Fruit fly (Drosophila melanogaster): ENCODE data around the gene CG32603.

CG32603 gene

DNA sequence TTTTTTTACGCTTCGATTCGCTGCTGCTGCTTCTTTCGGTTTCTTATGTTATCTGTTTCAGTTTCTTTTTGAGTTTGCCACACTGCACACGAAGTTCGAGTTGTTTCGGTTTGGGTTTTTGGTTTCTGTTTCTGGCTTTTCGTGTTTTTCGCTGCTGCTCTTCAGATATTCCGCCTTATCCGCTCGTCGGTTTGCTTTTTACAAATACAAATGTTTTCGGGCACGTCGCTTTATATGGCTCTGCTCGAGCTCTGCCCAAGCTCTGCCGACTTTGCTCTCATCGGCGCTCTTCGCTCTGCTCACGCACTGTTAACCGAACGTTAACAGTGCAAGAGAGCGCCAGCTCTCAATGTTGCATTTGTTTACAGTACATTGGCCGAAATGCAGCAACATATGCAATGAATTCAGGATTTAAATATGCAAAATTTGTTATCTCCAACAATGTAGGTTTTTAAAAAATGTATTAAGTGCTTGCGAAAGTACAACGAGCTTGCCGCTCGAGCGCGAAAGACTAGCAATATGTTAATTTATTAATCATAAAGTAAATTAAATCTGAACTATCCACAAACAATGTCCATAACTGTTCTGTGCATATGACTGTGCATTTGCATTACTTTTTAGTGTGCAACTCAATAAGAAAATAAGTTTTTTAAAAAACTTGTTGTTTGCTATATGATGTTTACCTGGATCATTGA lies 27.0 kb downstream of the CG32603 start (continued):
- TF ChIP-seq sisA (GFP tag; IDR thresholded peaks at IDR 0.05): no peak
- peak; percentile 37 for TF ChIP-seq yki (optimal IDR thresholded peaks at IDR 0.05)
- TF ChIP-seq CG2889 (GFP tag; IDR thresholded peaks at IDR 0.05): no peak
- peak in 1 of 3 experiments; percentile 8 for TF ChIP-seq lola (GFP tag; optimal IDR thresholded peaks at IDR 0.05)
- TF ChIP-seq gcm (GFP tag; optimal IDR thresholded peaks at IDR 0.05): no peak
- no peak for TF ChIP-seq CG6689 (GFP tag; IDR thresholded peaks at IDR 0.05)
- no peak for TF ChIP-seq CG16813 (GFP tag; IDR thresholded peaks at IDR 0.05; ENCODE audit: partially characterized antibody)
- no peak for TF ChIP-seq pb (GFP tag; optimal IDR thresholded peaks at IDR 0.05)
- 0 out of 3 replicates have a peak, but pooled peaks have one; percentile 13 for TF ChIP-seq row (GFP tag; IDR thresholded peaks at IDR 0.05)
- TF ChIP-seq CG11085 (GFP tag; IDR thresholded peaks at IDR 0.05): no peak
- no peak for TF ChIP-seq E2f2 (GFP tag; IDR thresholded peaks at IDR 0.05)
- TF ChIP-seq CG8765 (GFP tag; IDR thresholded peaks at IDR 0.05): no peak
- TF ChIP-seq CG18619 (GFP tag; optimal IDR thresholded peaks at IDR 0.05): peak; percentile 1
- TF ChIP-seq dmrt11E (tag; optimal IDR thresholded peaks at IDR 0.05): peak; percentile 11
- TF ChIP-seq CG6765 (GFP tag; optimal IDR thresholded peaks at IDR 0.05): no peak
- TF ChIP-seq Meics (GFP tag; optimal IDR thresholded peaks at IDR 0.05): peak; percentile 3
- no peak for TF ChIP-seq btn (GFP tag; optimal IDR thresholded peaks at IDR 0.05)
- no peak for TF ChIP-seq CG8478 (optimal IDR thresholded peaks at IDR 0.05)
- no peak for TF ChIP-seq hbn (GFP tag; IDR thresholded peaks at IDR 0.05; ENCODE audit: partially characterized antibody)
- no peak for TF ChIP-seq ranshi (GFP tag; IDR thresholded peaks at IDR 0.05)
- no peak for TF ChIP-seq abd-A (tag; optimal IDR thresholded peaks at IDR 0.05)
- TF ChIP-seq run (tag; optimal IDR thresholded peaks at IDR 0.05): no peak
- no peak for TF ChIP-seq CG10565 (GFP tag; optimal IDR thresholded peaks at IDR 0.05)
- no peak for TF ChIP-seq crc (GFP tag; optimal IDR thresholded peaks at IDR 0.05)
- no peak for TF ChIP-seq CG3065 (GFP tag; optimal IDR thresholded peaks at IDR 0.05)
- TF ChIP-seq tx (GFP tag; optimal IDR thresholded peaks at IDR 0.05): no peak
- TF ChIP-seq ato (GFP tag; IDR thresholded peaks at IDR 0.05; ENCODE audit: partially characterized antibody): peak; percentile 9; the same call in 1 of the 2 replicates
- no peak for TF ChIP-seq CG8281 (tag; optimal IDR thresholded peaks at IDR 0.05)
- TF ChIP-seq sc (optimal IDR thresholded peaks at IDR 0.05): no peak
- no peak for TF ChIP-seq sc (GFP tag; optimal IDR thresholded peaks at IDR 0.05)
- no peak for TF ChIP-seq CG34376 (GFP tag; optimal IDR thresholded peaks at IDR 0.05)
- no peak for TF ChIP-seq tgo (GFP tag; IDR thresholded peaks at IDR 0.05)
- no peak for TF ChIP-seq CG13624 (GFP tag; optimal IDR thresholded peaks at IDR 0.05)
- TF ChIP-seq Oaz (GFP tag; IDR thresholded peaks at IDR 0.05): no peak
- TF ChIP-seq Lim3 (GFP tag; IDR thresholded peaks at IDR 0.05): no peak
- peak; percentile 79; the same call in 3 of the 4 replicates for TF ChIP-seq chinmo (GFP tag; IDR thresholded peaks at IDR 0.05; ENCODE audit: partially characterized antibody)
- TF ChIP-seq knrl (GFP tag; IDR thresholded peaks at IDR 0.05; ENCODE audit: partially characterized antibody): no peak
- peak; percentile 35 for TF ChIP-seq gem (tag; optimal IDR thresholded peaks at IDR 0.05)
- no peak for TF ChIP-seq p53 (GFP tag; optimal IDR thresholded peaks at IDR 0.05)
- no peak for TF ChIP-seq gt (GFP tag; IDR thresholded peaks at IDR 0.05)
- TF ChIP-seq CG30403 (GFP tag; optimal IDR thresholded peaks at IDR 0.05): peak; percentile 26
- TF ChIP-seq slou (GFP tag; optimal IDR thresholded peaks at IDR 0.05): no peak
- TF ChIP-seq caup (GFP tag; optimal IDR thresholded peaks at IDR 0.05; ENCODE audit: severe bottlenecking): peak; percentile 1
- no peak for TF ChIP-seq CG4360 (GFP tag; IDR thresholded peaks at IDR 0.05)
- TF ChIP-seq CG11695 (GFP tag; IDR thresholded peaks at IDR 0.05): no peak
- no peak for TF ChIP-seq Max (GFP tag; optimal IDR thresholded peaks at IDR 0.05)
- peak; percentile 81 for TF ChIP-seq Med (GFP tag)
- TF ChIP-seq HLHmδ (GFP tag; optimal IDR thresholded peaks at IDR 0.05): no peak
- no peak for TF ChIP-seq CG4854 (GFP tag; optimal IDR thresholded peaks at IDR 0.05)
- TF ChIP-seq CG3163 (GFP tag; optimal IDR thresholded peaks at IDR 0.05): peak; percentile 68
- no peak for TF ChIP-seq CG17802 (tag; optimal IDR thresholded peaks at IDR 0.05)
